ENCODE assay signal across 5 fruit fly cellular contexts in genomic region chr2L:4333758-4334114, dm6.
TF ChIP-seq lines count a peak whose summit lies in the region.

Gene Atet (plus strand): TSS chr2L:4333913.

- TF ChIP-seq CTCF in whole organism, embryonic (GFP tag; optimal IDR thresholded peaks at IDR 0.05; lab: Kevin White, UChicago): no peak

TF ChIP-seq in whole organism, adult, 20 proteins besides CTCF, POLR2A, EP300 and RAD21:
- TF ChIP-seq CG5204 (GFP tag; optimal IDR thresholded peaks at IDR 0.05; lab: Kevin White, UChicago): no peak
- peak; percentile 27 for TF ChIP-seq Hr96 (GFP tag; optimal IDR thresholded peaks at IDR 0.05; lab: Kevin White, UChicago)
- peak; percentile 11 for TF ChIP-seq bab1 (GFP tag; optimal IDR thresholded peaks at IDR 0.05; lab: Kevin White, UChicago)
- TF ChIP-seq CG7101 (tag; optimal IDR thresholded peaks at IDR 0.05; lab: Kevin White, UChicago): no peak
- no peak for TF ChIP-seq cnc (optimal IDR thresholded peaks at IDR 0.05; lab: Kevin White, UChicago)
- no peak for TF ChIP-seq Crg-1 (GFP tag; optimal IDR thresholded peaks at IDR 0.05; lab: Kevin White, UChicago)
- peak; percentile 7 for TF ChIP-seq ovo (GFP tag; optimal IDR thresholded peaks at IDR 0.05; lab: Kevin White, UChicago)
- TF ChIP-seq tj (GFP tag; optimal IDR thresholded peaks at IDR 0.05; lab: Kevin White, UChicago): peak; percentile 33
- peak; percentile 41 for TF ChIP-seq Clk (GFP tag; optimal IDR thresholded peaks at IDR 0.05; lab: Kevin White, UChicago)

TF ChIP-seq in whole organism, embryonic, 481 proteins besides CTCF, POLR2A, EP300 and RAD21 (continues in another document):
- TF ChIP-seq fd96Cb (tag; optimal IDR thresholded peaks at IDR 0.05; lab: Kevin White, UChicago): no peak
- peak; percentile 77 for TF ChIP-seq CG42726 (GFP tag; IDR thresholded peaks at IDR 0.05; lab: Robert Waterston, UW; ENCODE audit: partially characterized antibody)
- TF ChIP-seq CG32767 (GFP tag; IDR thresholded peaks at IDR 0.05; lab: Robert Waterston, UW): peak; percentile 23; the same call in 1 of the 2 replicates
- peak; percentile 25 for TF ChIP-seq CG13624 (GFP tag; optimal IDR thresholded peaks at IDR 0.05; lab: Kevin White, UChicago)
- no peak for TF ChIP-seq HHEX (GFP tag; optimal IDR thresholded peaks at IDR 0.05; lab: Kevin White, UChicago)
- TF ChIP-seq Atf6 (GFP tag; IDR thresholded peaks at IDR 0.05; lab: Robert Waterston, UW): peak; percentile 43; the same call in 1 of the 2 replicates
- peak; percentile 1 for TF ChIP-seq CG3163 (GFP tag; optimal IDR thresholded peaks at IDR 0.05; lab: Kevin White, UChicago)
- peak; percentile 19; the same call in 1 of the 3 replicates for TF ChIP-seq knrl (GFP tag; IDR thresholded peaks at IDR 0.05; lab: Robert Waterston, UW; ENCODE audit: partially characterized antibody)
- TF ChIP-seq CG9727 (GFP tag; optimal IDR thresholded peaks at IDR 0.05; lab: Kevin White, UChicago): no peak
- no peak for TF ChIP-seq CG9215 (GFP tag; IDR thresholded peaks at IDR 0.05; lab: Robert Waterston, UW)
- peak; percentile 10; the same call in 1 of the 2 replicates for TF ChIP-seq CG17328 (GFP tag; IDR thresholded peaks at IDR 0.05; lab: Robert Waterston, UW)
- TF ChIP-seq lilli (GFP tag; optimal IDR thresholded peaks at IDR 0.05; lab: Kevin White, UChicago): no peak
- TF ChIP-seq CG3407 (GFP tag; optimal IDR thresholded peaks at IDR 0.05; lab: Kevin White, UChicago): peak; percentile 3
- peak; percentile 8 for TF ChIP-seq nom (GFP tag; optimal IDR thresholded peaks at IDR 0.05; lab: Kevin White, UChicago)
- 0 out of 3 replicates have a peak, but pooled peaks have one; percentile 31 for TF ChIP-seq CG7963 (GFP tag; IDR thresholded peaks at IDR 0.05; lab: Robert Waterston, UW; ENCODE audit: partially characterized antibody)
- no peak for TF ChIP-seq CG32532 (GFP tag; IDR thresholded peaks at IDR 0.05; lab: Robert Waterston, UW)
- TF ChIP-seq Sin3A (optimal IDR thresholded peaks at IDR 0.05; lab: Kevin White, UChicago): no peak
- TF ChIP-seq aop (GFP tag; IDR thresholded peaks at IDR 0.05; lab: Robert Waterston, UW): peak; percentile 64; the same call in 1 of the 2 replicates

TF ChIP-seq in whole organism, prepupa, 60 proteins besides CTCF, POLR2A, EP300 and RAD21:
- TF ChIP-seq Eip93F (GFP tag; optimal IDR thresholded peaks at IDR 0.05; lab: Kevin White, UChicago) (no peak), Gug (GFP tag; IDR thresholded peaks at IDR 0.05; lab: Robert Waterston, UW) (0 out of 2 replicates have a peak, but pooled peaks have one; percentile 3), Lpt (GFP tag; optimal IDR thresholded peaks at IDR 0.05; lab: Kevin White, UChicago) (peak; percentile 44), dsx (GFP tag; optimal IDR thresholded peaks at IDR 0.05; lab: Kevin White, UChicago; ENCODE audit: poor library complexity, severe bottlenecking) (peak; percentile 8), net (GFP tag; optimal IDR thresholded peaks at IDR 0.05; lab: Kevin White, UChicago) (peak; percentile 31), CG31627 (GFP tag; optimal IDR thresholded peaks at IDR 0.05; lab: Kevin White, UChicago) (no peak), CG1621 (tag; optimal IDR thresholded peaks at IDR 0.05; lab: Kevin White, UChicago) (peak; percentile 30), CG6854 (GFP tag; optimal IDR thresholded peaks at IDR 0.05; lab: Kevin White, UChicago) (peak; percentile 52), CG15336 (GFP tag; IDR thresholded peaks at IDR 0.05; lab: Robert Waterston, UW) (no peak), vri (GFP tag; optimal IDR thresholded peaks at IDR 0.05; lab: Kevin White, UChicago) (peak; percentile 25), CG34406 (GFP tag; optimal IDR thresholded peaks at IDR 0.05; lab: Kevin White, UChicago) (no peak), CG11902 (GFP tag; optimal IDR thresholded peaks at IDR 0.05; lab: Kevin White, UChicago) (no peak)

TF ChIP-seq in whole organism, pupa, 21 proteins besides CTCF, POLR2A, EP300 and RAD21:
- TF ChIP-seq fd96Ca (GFP tag; IDR thresholded peaks at IDR 0.05; lab: Robert Waterston, UW) (peak; percentile 16; the same call in 2 of the 3 replicates), rn (GFP tag; IDR thresholded peaks at IDR 0.05; lab: Robert Waterston, UW) (no peak), gl (tag; optimal IDR thresholded peaks at IDR 0.05; lab: Kevin White, UChicago) (no peak), CG13204 (GFP tag; optimal IDR thresholded peaks at IDR 0.05; lab: Kevin White, UChicago) (peak; percentile 79), EcR (GFP tag; optimal IDR thresholded peaks at IDR 0.05; lab: Kevin White, UChicago) (no peak), CG4496 (GFP tag; IDR thresholded peaks at IDR 0.05; lab: Robert Waterston, UW) (peak; percentile 32; the same call in 2 of the 3 replicates), Snoo (tag; optimal IDR thresholded peaks at IDR 0.05; lab: Kevin White, UChicago) (no peak), CG8301 (tag; optimal IDR thresholded peaks at IDR 0.05; lab: Kevin White, UChicago) (no peak), Pif1A (GFP tag; optimal IDR thresholded peaks at IDR 0.05; lab: Kevin White, UChicago) (no peak), CG34367 (tag; optimal IDR thresholded peaks at IDR 0.05; lab: Kevin White, UChicago) (no peak), CG32121 (GFP tag; IDR thresholded peaks at IDR 0.05; lab: Robert Waterston, UW) (peak; percentile 24; the same call in 1 of the 2 replicates), CG10348 (GFP tag; IDR thresholded peaks at IDR 0.05; lab: Robert Waterston, UW) (no peak), CG12605 (GFP tag; IDR thresholded peaks at IDR 0.05; lab: Robert Waterston, UW) (no peak), Ets98B (GFP tag; IDR thresholded peaks at IDR 0.05; lab: Robert Waterston, UW) (peak; percentile 54; the same call in 1 of the 2 replicates), CG9948 (tag; optimal IDR thresholded peaks at IDR 0.05; lab: Kevin White, UChicago) (no peak), CG15710 (tag; optimal IDR thresholded peaks at IDR 0.05; lab: Kevin White, UChicago) (no peak), CG8159 (tag; optimal IDR thresholded peaks at IDR 0.05; lab: Kevin White, UChicago) (no peak), Pif1B (GFP tag; optimal IDR thresholded peaks at IDR 0.05; lab: Kevin White, UChicago) (no peak), D1 (tag; optimal IDR thresholded peaks at IDR 0.05; lab: Kevin White, UChicago) (no peak), CG14655 (GFP tag; optimal IDR thresholded peaks at IDR 0.05; lab: Kevin White, UChicago) (no peak), CG17806 (tag; optimal IDR thresholded peaks at IDR 0.05; lab: Kevin White, UChicago) (no peak)

TF ChIP-seq in whole organism, wandering third instar larva, 38 proteins besides CTCF, POLR2A, EP300 and RAD21:
- TF ChIP-seq CG32264 (GFP tag; optimal IDR thresholded peaks at IDR 0.05; lab: Kevin White, UChicago) (no peak), Myc (optimal IDR thresholded peaks at IDR 0.05; lab: Kevin White, UChicago) (no peak), Dif (GFP tag; optimal IDR thresholded peaks at IDR 0.05; lab: Kevin White, UChicago; ENCODE audit: partially characterized antibody) (peak; percentile 72), Abd-B (GFP tag; optimal IDR thresholded peaks at IDR 0.05; lab: Kevin White, UChicago) (no peak), dmrt93B (GFP tag; optimal IDR thresholded peaks at IDR 0.05; lab: Kevin White, UChicago) (no peak), Hr78 (GFP tag; optimal IDR thresholded peaks at IDR 0.05; lab: Kevin White, UChicago) (no peak), foxo (GFP tag; optimal IDR thresholded peaks at IDR 0.05; lab: Kevin White, UChicago) (no peak), jim (GFP tag; optimal IDR thresholded peaks at IDR 0.05; lab: Kevin White, UChicago) (no peak), usp (GFP tag; optimal IDR thresholded peaks at IDR 0.05; lab: Kevin White, UChicago) (no peak), woc (GFP tag; optimal IDR thresholded peaks at IDR 0.05; lab: Kevin White, UChicago) (no peak), dl (GFP tag; optimal IDR thresholded peaks at IDR 0.05; lab: Kevin White, UChicago; ENCODE audit: insufficient read depth in 1 of 2, partially characterized antibody in 2 of 2) (peak; percentile 60 to 78), fru (GFP tag; optimal IDR thresholded peaks at IDR 0.05; lab: Kevin White, UChicago) (no peak), Mio (GFP tag; optimal IDR thresholded peaks at IDR 0.05; lab: Kevin White, UChicago) (no peak), Dfd (GFP tag; optimal IDR thresholded peaks at IDR 0.05; lab: Kevin White, UChicago) (no peak), Vsx2 (GFP tag; optimal IDR thresholded peaks at IDR 0.05; lab: Kevin White, UChicago; ENCODE audit: partially characterized antibody) (peak; percentile 16)
TF ChIP-seq in whole organism, wandering third instar larva: peak in this region for 3.
